Worm (Caenorhabditis elegans) whole organism, L4 larva: ENCODE data around the gene sec-16A.1.

ENCODE experiments used
- F26F4.8 ChIP-seq: fragments of 200-800 bp; sonication (Bioruptor generic); conservative IDR thresholded peaks from 2 replicates; pipeline ENCODE4 v1.3.6; 2022; ENCODE audit warnings: missing genetic modification characterization, missing compliant biosample characterization
- F44E2.7 ChIP-seq: fragments of 200-800 bp; sonication (Bioruptor generic); IDR thresholded peaks from 2 replicates; pipeline ENCODE4 v2.1.2; 2022; ENCODE audit warnings: missing genetic modification characterization, missing compliant biosample characterization
- F49E8.2 ChIP-seq: sonication (generic microtip); optimal IDR thresholded peaks from 2 replicates; lab custom pipeline; 2016; ENCODE audit warnings: missing compliant biosample characterization, mild to moderate bottlenecking, missing genetic modification characterization, borderline replicate concordance
- R02D3.7 ChIP-seq: fragments of 150-350 bp; sonication (generic microtip); optimal IDR thresholded peaks from 3 replicates; lab custom pipeline; 2014; ENCODE audit warnings: missing biosample characterization, missing genetic modification characterization
- T20F7.1 ChIP-seq: fragments of 200-800 bp; sonication (Bioruptor generic); optimal IDR thresholded peaks from 2 replicates; lab custom pipeline; 2018; ENCODE audit warnings: mild to moderate bottlenecking, missing genetic modification characterization, missing compliant biosample characterization
- ama-1 ChIP-seq: fragments of 150-350 bp; optimal IDR thresholded peaks from 2 replicates; lab custom pipeline; 2014; ENCODE audit warnings: inconsistent platforms, mixed read lengths
- arid-1 ChIP-seq: fragments of 200-800 bp; sonication (Bioruptor generic); conservative IDR thresholded peaks from 2 replicates; pipeline ENCODE4 v1.3.6; 2022; ENCODE audit warnings: missing genetic modification reagents, missing genetic modification characterization, missing compliant biosample characterization
- attf-4 ChIP-seq: sonication (generic microtip); optimal IDR thresholded peaks from 3 replicates; lab custom pipeline; 2017; ENCODE audit warnings: missing biosample characterization, missing genetic modification characterization
- ceh-32 ChIP-seq: sonication (generic microtip); optimal IDR thresholded peaks from 2 replicates; lab custom pipeline; 2016; ENCODE audit warnings: mild to moderate bottlenecking, missing genetic modification characterization, missing compliant biosample characterization; ENCODE audit not compliant: poor library complexity
- ctbp-1 ChIP-seq: fragments of 200-800 bp; sonication (Bioruptor generic); IDR thresholded peaks from 2 replicates; pipeline ENCODE4 v1.3.6; 2022; ENCODE audit warnings: missing genetic modification reagents, missing genetic modification characterization, missing compliant biosample characterization
- daf-12 ChIP-seq: fragments of 150-350 bp; optimal IDR thresholded peaks from 2 replicates; lab custom pipeline; 2014; ENCODE audit warnings: missing biosample characterization, missing genetic modification reagents, missing genetic modification characterization
- dmd-6 ChIP-seq: fragments of 200-800 bp; sonication (Bioruptor generic); IDR thresholded peaks from 2 replicates; pipeline ENCODE4 v1.3.6; 2022; ENCODE audit warnings: missing genetic modification reagents, missing genetic modification characterization, missing compliant biosample characterization
- dmd-8 ChIP-seq: fragments of 200-800 bp; sonication (Bioruptor generic); IDR thresholded peaks from 2 replicates; pipeline ENCODE4 v1.3.6; 2022; ENCODE audit warnings: missing genetic modification characterization, missing compliant biosample characterization
- dpl-1 ChIP-seq: fragments of 150-350 bp; optimal IDR thresholded peaks from 2 replicates; lab custom pipeline; 2014; ENCODE audit warnings: missing biosample characterization, missing genetic modification reagents, missing genetic modification characterization
- duxl-1 ChIP-seq: sonication (generic microtip); optimal IDR thresholded peaks from 2 replicates; lab custom pipeline; 2016; ENCODE audit warnings: mild to moderate bottlenecking, missing genetic modification characterization, moderate library complexity, missing compliant biosample characterization; ENCODE audit not compliant: poor library complexity
- fos-1 ChIP-seq: fragments of 150-350 bp; optimal IDR thresholded peaks from 2 replicates; lab custom pipeline; 2014; ENCODE audit warnings: missing biosample characterization, missing genetic modification characterization
- hlh-30 ChIP-seq: sonication (generic microtip); optimal IDR thresholded peaks from 2 replicates; lab custom pipeline; 2017; ENCODE audit warnings: antibody characterized with exemption, mild to moderate bottlenecking, missing genetic modification characterization, missing compliant biosample characterization; ENCODE audit not compliant: insufficient read depth
- hmg-1.1 ChIP-seq: fragments of 200-800 bp; sonication (Bioruptor generic); IDR thresholded peaks from 2 replicates; pipeline ENCODE4 v1.3.6; 2022; ENCODE audit warnings: missing genetic modification reagents, missing genetic modification characterization, missing compliant biosample characterization
- jun-1 ChIP-seq: fragments of 150-350 bp; optimal IDR thresholded peaks from 2 replicates; lab custom pipeline; 2014; ENCODE audit warnings: missing biosample characterization, missing genetic modification reagents, missing genetic modification characterization
- lim-7 ChIP-seq: fragments of 200-800 bp; sonication (Bioruptor generic); IDR thresholded peaks from 2 replicates; pipeline ENCODE4 v1.3.6; 2022; ENCODE audit warnings: missing genetic modification characterization, missing compliant biosample characterization
- lsy-2 ChIP-seq, 2 experiments: fragments of 150-350 bp in 1 of 2; sonication (generic microtip) in 1 of 2; optimal IDR thresholded peaks; 2 replicates each; lab custom pipeline; 2014 to 2017; ENCODE audit warnings: missing biosample characterization in 2 of 2, missing genetic modification characterization in 2 of 2
- mdl-1 ChIP-seq, 2 experiments: fragments of 150-350 bp in 1 of 2; sonication (generic microtip) in 1 of 2; optimal IDR thresholded peaks; 2 replicates each; lab custom pipeline; 2014 to 2017; ENCODE audit warnings: missing biosample characterization in 2 of 2, missing genetic modification characterization in 2 of 2
- mes-2 ChIP-seq: sonication (generic microtip); optimal IDR thresholded peaks from 2 replicates; lab custom pipeline; 2016; ENCODE audit warnings: missing genotype, mild to moderate bottlenecking, missing genetic modification characterization, missing compliant biosample characterization; ENCODE audit not compliant: poor library complexity, severe bottlenecking
- nhr-11 ChIP-seq: fragments of 150-350 bp; optimal IDR thresholded peaks from 2 replicates; lab custom pipeline; 2014; ENCODE audit warnings: missing biosample characterization, missing genetic modification characterization
- nhr-28 ChIP-seq: fragments of 150-350 bp; optimal IDR thresholded peaks from 2 replicates; lab custom pipeline; 2014; ENCODE audit warnings: missing biosample characterization, missing genetic modification characterization
- nhr-48 ChIP-seq: sonication (generic microtip); optimal IDR thresholded peaks from 2 replicates; lab custom pipeline; 2016; ENCODE audit warnings: mild to moderate bottlenecking, missing genetic modification characterization, missing compliant biosample characterization
- nhr-6 ChIP-seq: fragments of 150-350 bp; optimal IDR thresholded peaks from 2 replicates; lab custom pipeline; 2014; ENCODE audit warnings: missing biosample characterization, missing genetic modification characterization
- rbr-2 ChIP-seq: sonication (generic microtip); optimal IDR thresholded peaks from 2 replicates; lab custom pipeline; 2016; ENCODE audit warnings: missing genotype, missing genetic modification characterization, missing compliant biosample characterization
- sdz-12 ChIP-seq: fragments of 200-800 bp; sonication (Bioruptor generic); optimal IDR thresholded peaks from 2 replicates; lab custom pipeline; 2018; ENCODE audit warnings: mild to moderate bottlenecking, missing genetic modification characterization, missing compliant biosample characterization
- set-16 ChIP-seq: fragments of 200-800 bp; sonication (Bioruptor generic); IDR thresholded peaks from 2 replicates; pipeline ENCODE4 v1.3.6; 2022; ENCODE audit warnings: missing genetic modification reagents, missing genetic modification characterization, missing compliant biosample characterization
- snpc-1.2 ChIP-seq: fragments of 200-800 bp; sonication (Bioruptor generic); IDR thresholded peaks from 2 replicates; pipeline ENCODE4 v1.3.6; 2022; ENCODE audit warnings: missing genetic modification reagents, missing genetic modification characterization, missing compliant biosample characterization
- snpc-4 ChIP-seq: fragments of 150-350 bp; optimal IDR thresholded peaks from 2 replicates; lab custom pipeline; 2014; ENCODE audit warnings: missing biosample characterization, missing genetic modification characterization
- spr-3 ChIP-seq: fragments of 200-800 bp; sonication (Bioruptor generic); optimal IDR thresholded peaks from 2 replicates; lab custom pipeline; 2018; ENCODE audit warnings: mild to moderate bottlenecking, missing genetic modification characterization, missing compliant biosample characterization
- unc-130 ChIP-seq: sonication (generic microtip); optimal IDR thresholded peaks from 2 replicates; lab custom pipeline; 2016; ENCODE audit warnings: missing genetic modification reagents, missing genetic modification characterization, missing compliant biosample characterization
- unc-39 ChIP-seq: sonication (generic microtip); optimal IDR thresholded peaks from 2 replicates; lab custom pipeline; 2017; ENCODE audit warnings: missing biosample characterization, missing genetic modification characterization
- unc-62 ChIP-seq, 3 experiments: fragments of 150-350 bp in 1 of 3; sonication (generic microtip); optimal IDR thresholded peaks in 2 of 3; peaks in 1 of 3; 1 replicate in 1 of 3; 2 replicates in 2 of 3; lab custom pipeline; 2014 to 2017; ENCODE audit warnings: missing biosample characterization in 3 of 3, missing genetic modification characterization in 3 of 3, missing genetic modification reagents in 3 of 3, missing genotype in 1 of 3
- vab-7 ChIP-seq: fragments of 200-800 bp; sonication (Bioruptor generic); IDR thresholded peaks from 2 replicates; pipeline ENCODE4 v1.3.6; 2022; ENCODE audit warnings: missing genetic modification reagents, missing genetic modification characterization, missing compliant biosample characterization
- zag-1 ChIP-seq: fragments of 150-350 bp; optimal IDR thresholded peaks from 2 replicates; lab custom pipeline; 2014; ENCODE audit warnings: missing biosample characterization, missing genetic modification characterization
- ztf-7 ChIP-seq: fragments of 150-350 bp; optimal IDR thresholded peaks from 2 replicates; lab custom pipeline; 2014; ENCODE audit warnings: missing biosample characterization, missing genetic modification characterization

The sec-16A.1 gene

ce11 chrIII:9138601-9139000 is 13.0 kb downstream of the sec-16A.1 start, which contains the start of gene ZK512.7:
ZK512.7 (minus strand) TSS chrIII:9138701.
- no peak for TF ChIP-seq nhr-48
- TF ChIP-seq unc-62 (GFP tag; optimal IDR thresholded peaks at IDR 0.05 in 1 of 2; lab: Kevin White, UChicago): peak in 1 of 2 experiments; percentile 72
- no peak for TF ChIP-seq unc-62 (tag; optimal IDR thresholded peaks at IDR 0.05; lab: Kevin White, UChicago)

DNA sequence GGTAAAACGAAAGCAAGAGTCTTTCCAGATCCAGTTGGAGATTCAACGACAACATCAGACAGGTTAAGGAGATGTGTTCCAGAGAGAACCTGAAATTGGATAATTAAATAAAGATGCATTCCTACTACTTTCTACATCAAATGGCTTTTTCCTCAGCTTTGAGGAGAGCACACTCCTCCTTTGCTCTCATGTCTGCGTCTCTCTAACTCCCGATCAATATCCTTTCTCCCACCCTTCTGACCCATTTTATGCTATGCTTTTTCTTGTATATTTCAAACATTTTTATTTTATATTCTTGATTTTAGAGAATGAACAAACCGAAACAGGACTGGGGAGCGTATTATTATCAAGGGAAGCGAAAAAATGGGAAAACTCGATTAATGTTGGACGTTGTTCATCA is 18.3 kb downstream of the sec-16A.1 start, which contains the start of gene ZK512.11:
ZK512.11 (plus strand) TSS at position 301 of the 400 bp plus-strand sequence.
- TF ChIP-seq ceh-32 (tag; lab: Kevin White, UChicago) (no peak), spr-3 (GFP tag; lab: Kevin White, UChicago) (no peak), nhr-11 (tag; lab: Kevin White, UChicago) (no peak), dmd-8 (no peak), T20F7.1 (GFP tag; lab: Kevin White, UChicago) (no peak), unc-39 (tag; lab: Kevin White, UChicago) (no peak), unc-130 (GFP tag; lab: Kevin White, UChicago) (no peak), set-16 (no peak), jun-1 (tag; lab: Kevin White, UChicago) (no peak), nhr-48 (no peak), nhr-28 (no peak), hlh-30 (tag; lab: Kevin White, UChicago) (no peak), sdz-12 (GFP tag; lab: Kevin White, UChicago) (no peak), lim-7 (GFP tag; lab: Robert Waterston, UW) (no peak)

DNA sequence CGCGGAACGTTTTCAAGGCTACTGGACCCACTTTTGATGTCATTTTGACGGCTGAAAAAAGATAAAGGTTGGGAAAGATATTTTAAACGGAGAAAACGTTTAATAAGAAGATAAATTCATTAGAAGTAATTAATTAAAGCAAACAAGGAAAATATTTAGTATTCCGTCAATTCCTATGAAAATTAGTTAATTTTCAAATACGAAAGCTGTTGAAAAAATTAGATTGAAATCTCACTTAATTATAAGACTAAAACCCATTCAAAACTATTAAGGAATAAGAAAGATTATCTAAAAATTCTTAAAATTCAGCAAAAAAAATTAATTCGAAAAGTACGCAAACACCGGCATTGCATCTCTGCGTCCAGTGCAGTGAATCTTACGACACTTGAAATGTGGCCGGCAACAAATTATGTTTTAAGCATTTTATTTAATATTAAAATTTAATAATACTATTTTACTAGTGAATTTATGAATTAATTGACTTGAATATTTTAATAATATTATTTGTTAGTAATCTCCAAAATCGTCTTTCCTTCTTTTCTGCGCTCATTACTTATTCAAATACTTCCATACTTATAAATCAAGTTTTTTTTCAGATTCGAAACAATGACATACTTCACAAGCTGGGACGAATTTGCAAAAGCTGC is 19.2 kb downstream of the sec-16A.1 start, which contains the start of the genes ZK512.2 and ZK512.4:
ZK512.2 (minus strand) TSS at position 51 of the 647 bp plus-strand sequence.
ZK512.4 (plus strand) TSS at position 597 of the 647 bp plus-strand sequence.
- TF ChIP-seq duxl-1 (tag; lab: Kevin White, UChicago) (no peak), ctbp-1 (GFP tag; lab: Robert Waterston, UW) (no peak), set-16 (no peak), ama-1 (lab: Kevin White, UChicago) (no peak), R02D3.7 (tag; lab: Kevin White, UChicago) (no peak), lsy-2 (tag; optimal IDR thresholded peaks at IDR 0.05; lab: Kevin White, UChicago) (peak in 1 of 2 experiments; percentile 57), mes-2 (peak; percentile 60), attf-4 (tag; lab: Kevin White, UChicago) (no peak), ztf-7 (tag; lab: Kevin White, UChicago) (no peak), hlh-30 (tag; lab: Kevin White, UChicago) (peak; percentile 10), dpl-1 (peak; percentile 41), snpc-4 (tag; lab: Kevin White, UChicago) (no peak), mdl-1 (tag; optimal IDR thresholded peaks at IDR 0.05; lab: Kevin White, UChicago) (no peak)

ce11 chrIII:9145765-9146164 is 20.1 kb downstream of the sec-16A.1 start, which contains the start of gene ZK512.8:
ZK512.8 (plus strand) TSS chrIII:9146065.
- TF ChIP-seq lim-7 (GFP tag; lab: Robert Waterston, UW) (no peak), hmg-1.1 (GFP tag; lab: Robert Waterston, UW) (no peak), fos-1 (tag; lab: Kevin White, UChicago) (no peak), arid-1 (GFP tag; lab: Robert Waterston, UW) (no peak), nhr-28 (no peak), zag-1 (tag; lab: Kevin White, UChicago) (no peak), snpc-1.2 (no peak), nhr-6 (no peak), duxl-1 (tag; lab: Kevin White, UChicago) (no peak), daf-12 (tag; lab: Kevin White, UChicago) (no peak), rbr-2 (no peak), dmd-6 (GFP tag; lab: Robert Waterston, UW) (no peak), F26F4.8 (GFP tag; lab: Robert Waterston, UW) (no peak), ztf-7 (tag; lab: Kevin White, UChicago) (no peak), F49E8.2 (tag; lab: Kevin White, UChicago) (no peak), F44E2.7 (GFP tag; lab: Robert Waterston, UW) (no peak), vab-7 (GFP tag; lab: Robert Waterston, UW) (no peak)
